Worm (Caenorhabditis elegans) whole organism, midembryonic: Measurements from ENCODE around the gene R02D5.3.
"Not testable (repeated sequence)": the region's sequence is repeated elsewhere in the genome, so short reads cannot be mapped to it uniquely, and the experiment has no call there.

Experiments used
- T22C8.4 ChIP-seq: fragments of 200-800 bp; sonication (Bioruptor generic); IDR thresholded peaks from 2 replicates; pipeline ENCODE4 v1.3.6; 2022; ENCODE audit warnings: missing genetic modification characterization, missing compliant biosample characterization
- cog-1 ChIP-seq: sonication (generic microtip); optimal IDR thresholded peaks from 2 replicates; lab custom pipeline; 2016; ENCODE audit warnings: missing genetic modification characterization, missing compliant biosample characterization
- flt-1 ChIP-seq: fragments of 200-800 bp; sonication (Bioruptor generic); IDR thresholded peaks from 2 replicates; pipeline ENCODE4 v1.3.6; 2022; ENCODE audit warnings: missing genetic modification characterization, missing compliant biosample characterization
- klf-2 ChIP-seq: fragments of 200-800 bp; sonication (Bioruptor generic); conservative IDR thresholded peaks from 2 replicates; pipeline ENCODE4 v1.3.6; 2022; ENCODE audit warnings: missing genetic modification reagents, missing genetic modification characterization, missing compliant biosample characterization
- med-1 ChIP-seq: sonication (generic microtip); optimal IDR thresholded peaks from 2 replicates; lab custom pipeline; 2017; ENCODE audit warnings: missing genetic modification characterization, mild to moderate bottlenecking, missing compliant biosample characterization, antibody characterized with exemption, missing genetic modification reagents; ENCODE audit not compliant: insufficient read depth
- ref-1 ChIP-seq: fragments of 200-800 bp; sonication (Bioruptor generic); conservative IDR thresholded peaks from 2 replicates; pipeline ENCODE4 v1.3.6; 2022; ENCODE audit warnings: missing genetic modification reagents, missing genetic modification characterization, missing compliant biosample characterization
- tab-1 ChIP-seq: fragments of 200-800 bp; sonication (Bioruptor generic); IDR thresholded peaks from 2 replicates; pipeline ENCODE4 v1.3.6; 2022; ENCODE audit warnings: missing genetic modification characterization, missing compliant biosample characterization
- ztf-23 ChIP-seq: fragments of 200-800 bp; sonication (Bioruptor generic); IDR thresholded peaks from 2 replicates; pipeline ENCODE4 v1.3.6; 2022; ENCODE audit warnings: missing genetic modification reagents, missing genetic modification characterization, missing compliant biosample characterization
- ztf-29 ChIP-seq: fragments of 200-800 bp; sonication (Bioruptor generic); IDR thresholded peaks from 2 replicates; pipeline ENCODE4 v1.3.6; 2022; ENCODE audit warnings: missing genetic modification reagents, missing genetic modification characterization, missing compliant biosample characterization

R02D5.3 gene

DNA sequence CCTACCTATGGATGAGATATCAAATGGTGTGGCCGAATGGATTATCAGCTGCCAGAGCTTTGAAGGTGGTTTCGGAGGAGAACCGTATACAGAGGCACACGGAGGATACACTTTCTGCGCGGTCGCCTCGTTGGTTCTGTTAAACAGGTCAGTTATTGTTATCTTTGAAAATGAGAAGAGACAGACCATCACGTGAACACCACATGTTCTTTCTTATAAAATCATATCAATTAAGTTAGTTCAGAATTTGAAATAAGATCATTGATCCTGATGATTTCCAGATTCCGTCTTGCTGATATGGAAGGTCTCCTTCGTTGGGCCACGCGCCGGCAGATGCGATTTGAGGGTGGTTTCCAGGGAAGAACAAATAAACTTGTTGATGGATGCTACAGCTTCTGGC is 34.3 kb upstream of the R02D5.3 start:
- TF ChIP-seq cog-1 (tag; lab: Kevin White, UChicago): no peak
- no peak for TF ChIP-seq ref-1 (GFP tag; lab: Robert Waterston, UW)
- TF ChIP-seq ztf-23 (GFP tag; lab: Robert Waterston, UW): no peak
- no peak for TF ChIP-seq flt-1 (GFP tag; lab: Robert Waterston, UW)
- TF ChIP-seq tab-1 (GFP tag; lab: Robert Waterston, UW): no peak
- no peak for TF ChIP-seq ztf-29
- no peak for TF ChIP-seq klf-2 (GFP tag; lab: Robert Waterston, UW)
- TF ChIP-seq T22C8.4: no peak
- no peak for TF ChIP-seq med-1

DNA sequence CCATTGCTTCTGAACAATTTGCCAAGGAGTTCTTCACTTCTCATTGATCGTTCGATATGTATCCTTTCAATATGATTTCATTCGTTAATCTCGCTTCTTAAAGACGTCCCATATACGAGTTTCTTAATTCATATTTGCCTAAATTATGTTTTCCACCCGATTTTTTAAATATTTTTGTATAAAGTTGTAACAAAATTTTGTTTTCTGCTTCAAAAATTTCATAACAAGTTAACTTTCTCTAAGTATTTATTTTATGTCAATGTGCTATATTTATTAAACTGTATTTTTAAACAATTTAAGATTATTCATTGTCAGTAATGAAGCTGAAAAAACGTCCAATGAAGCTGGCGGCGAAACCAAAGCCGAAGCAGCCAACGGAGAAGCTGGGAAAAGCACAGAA is 33.6 kb upstream of the R02D5.3 start, which contains the start of gene F23B12.7:
Gene F23B12.7, plus strand, starts transcription at position 301 of the 400 bp plus-strand sequence.
- TF ChIP-seq ztf-29: no peak
- TF ChIP-seq ztf-23 (GFP tag; lab: Robert Waterston, UW): no peak
- TF ChIP-seq klf-2 (GFP tag; lab: Robert Waterston, UW): no peak
- no peak for TF ChIP-seq tab-1 (GFP tag; lab: Robert Waterston, UW)
- no peak for TF ChIP-seq flt-1 (GFP tag; lab: Robert Waterston, UW)
- TF ChIP-seq ref-1 (GFP tag; lab: Robert Waterston, UW): no peak
- no peak for TF ChIP-seq cog-1 (tag; lab: Kevin White, UChicago)
- no peak for TF ChIP-seq T22C8.4
- no peak for TF ChIP-seq med-1

DNA sequence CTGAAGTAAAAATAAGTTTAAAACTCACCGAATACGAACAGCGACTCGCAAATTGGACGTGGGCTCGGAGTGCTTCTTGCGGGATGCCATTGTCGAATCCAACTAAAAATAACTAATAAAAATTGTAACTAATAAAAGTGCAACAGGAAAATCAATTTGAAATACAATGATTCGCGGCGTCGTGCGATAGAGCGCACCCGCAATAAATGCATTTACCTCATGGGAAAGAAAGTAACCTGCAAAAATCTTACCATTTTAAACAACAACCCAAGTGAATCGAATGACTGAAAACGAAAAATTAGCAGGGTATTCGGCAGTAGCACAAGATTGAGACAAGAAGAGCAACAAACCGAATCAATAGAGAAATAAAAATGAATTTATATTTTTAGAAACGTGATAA is 26.3 kb upstream of the R02D5.3 start, which contains the start of gene bmk-1:
Gene bmk-1, minus strand, starts transcription at position 359 of the 400 bp plus-strand sequence.
- TF ChIP-seq tab-1 (GFP tag; lab: Robert Waterston, UW) (no peak), cog-1 (tag; lab: Kevin White, UChicago) (no peak), klf-2 (GFP tag; lab: Robert Waterston, UW) (no peak), med-1 (no peak), ref-1 (GFP tag; lab: Robert Waterston, UW) (no peak), ztf-23 (GFP tag; lab: Robert Waterston, UW) (no peak), ztf-29 (no peak), flt-1 (GFP tag; lab: Robert Waterston, UW) (no peak), T22C8.4 (no peak)

DNA sequence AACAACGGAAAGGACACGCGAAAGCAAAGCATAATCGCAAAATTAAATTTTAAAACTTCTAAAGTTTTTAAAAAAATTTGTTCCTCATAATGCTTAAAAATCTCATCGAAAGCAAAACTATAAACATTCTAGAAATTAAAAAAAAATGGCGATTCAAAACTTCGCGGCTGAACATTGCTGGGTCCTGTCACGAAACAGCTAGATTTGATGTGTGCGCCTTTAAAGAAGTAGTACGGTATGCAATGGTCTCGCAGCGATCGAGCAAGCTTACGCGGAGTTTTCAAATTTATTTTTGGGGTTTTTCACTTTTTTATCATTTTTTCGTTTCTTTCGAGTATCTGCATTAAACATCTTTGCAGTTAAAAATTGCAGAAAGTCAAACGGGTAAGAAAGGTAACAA is 25.9 kb upstream of the R02D5.3 start, which contains the start of gene coh-3:
Gene coh-3, plus strand, starts transcription at position 353 of the 400 bp plus-strand sequence.
- TF ChIP-seq T22C8.4 (no peak), ref-1 (GFP tag; lab: Robert Waterston, UW) (no peak), med-1 (no peak), ztf-29 (no peak), klf-2 (GFP tag; lab: Robert Waterston, UW) (no peak), ztf-23 (GFP tag; lab: Robert Waterston, UW) (no peak), tab-1 (GFP tag; lab: Robert Waterston, UW) (no peak), flt-1 (GFP tag; lab: Robert Waterston, UW) (no peak), cog-1 (tag; lab: Kevin White, UChicago) (no peak)

DNA sequence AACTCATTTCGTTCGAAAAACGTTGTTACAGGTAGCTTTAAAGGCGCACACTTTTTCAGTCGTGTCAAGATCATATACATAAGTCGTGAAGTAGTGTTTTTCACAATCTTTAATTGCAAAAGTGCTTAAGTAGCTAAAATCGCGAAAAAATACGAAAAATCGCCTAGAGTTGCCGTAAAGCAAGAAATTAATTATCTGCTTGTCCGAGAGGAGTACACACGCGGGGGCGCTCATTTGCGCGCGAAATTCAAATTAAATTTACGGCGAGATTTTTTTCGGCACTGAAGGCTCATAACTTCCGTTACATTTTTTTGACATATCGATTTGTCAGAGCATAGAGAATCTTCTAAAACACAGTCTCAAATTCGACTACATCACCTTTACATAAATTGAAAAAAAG is 22.8 kb upstream of the R02D5.3 start:
- TF ChIP-seq ztf-29: no peak
- TF ChIP-seq T22C8.4: no peak
- TF ChIP-seq flt-1 (GFP tag; lab: Robert Waterston, UW): no peak
- TF ChIP-seq ztf-23 (GFP tag; lab: Robert Waterston, UW): no peak

DNA sequence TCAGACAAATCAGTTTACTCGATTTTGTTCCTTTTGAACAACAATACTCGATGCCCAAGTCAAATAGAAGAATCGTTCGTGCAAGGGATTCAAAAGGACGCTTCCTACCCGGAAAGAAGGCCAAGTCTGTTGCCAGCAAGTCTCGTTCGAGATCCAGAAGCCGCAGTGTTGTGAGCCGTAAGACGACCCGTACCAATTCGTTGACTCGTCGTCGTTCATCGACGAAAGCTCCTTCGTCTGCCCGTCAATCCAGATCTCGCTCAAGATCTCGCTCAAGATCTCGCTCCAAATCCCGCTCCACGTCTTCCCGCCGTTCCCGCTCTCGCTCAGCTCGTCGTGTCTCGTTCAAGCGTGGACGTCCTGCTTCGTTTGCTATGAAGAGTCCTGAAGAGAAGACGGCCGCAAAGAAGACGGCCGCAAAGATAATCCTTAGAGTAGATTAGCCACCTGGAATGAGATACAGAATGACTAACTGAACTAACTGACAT is 22.3 kb upstream of the R02D5.3 start, which contains the start of gene F08H9.2:
Gene F08H9.2, plus strand, starts transcription at position 51 of the 488 bp plus-strand sequence.
- TF ChIP-seq flt-1 (GFP tag; lab: Robert Waterston, UW): no peak
- TF ChIP-seq klf-2 (GFP tag; lab: Robert Waterston, UW): no peak
- TF ChIP-seq tab-1 (GFP tag; lab: Robert Waterston, UW): no peak
- no peak for TF ChIP-seq cog-1 (tag; lab: Kevin White, UChicago)
- TF ChIP-seq ztf-23 (GFP tag; lab: Robert Waterston, UW): no peak
- no peak for TF ChIP-seq ref-1 (GFP tag; lab: Robert Waterston, UW)
- TF ChIP-seq T22C8.4: no peak
- no peak for TF ChIP-seq med-1
- no peak for TF ChIP-seq ztf-29

DNA sequence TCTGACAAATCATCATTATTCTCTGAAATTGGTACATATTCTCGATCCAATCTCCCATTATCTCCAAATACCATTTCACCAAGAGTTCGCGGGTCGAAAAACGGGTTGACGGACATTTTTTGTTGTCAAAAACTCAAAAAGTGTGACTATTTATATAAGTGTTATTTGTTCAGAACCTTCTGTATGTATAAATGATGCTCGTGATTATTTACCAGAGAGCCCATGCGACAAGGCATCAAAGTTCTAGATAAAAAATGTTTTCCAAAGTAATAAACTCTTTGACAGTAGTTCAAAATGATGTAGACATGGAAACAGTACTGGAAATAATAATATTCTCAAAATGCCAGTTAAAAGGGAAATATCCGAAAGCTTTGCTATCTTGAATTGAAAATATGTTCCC is 20.3 kb upstream of the R02D5.3 start:
- no peak for TF ChIP-seq flt-1 (GFP tag; lab: Robert Waterston, UW)
- no peak for TF ChIP-seq ztf-23 (GFP tag; lab: Robert Waterston, UW)
- no peak for TF ChIP-seq T22C8.4
- TF ChIP-seq cog-1 (tag; lab: Kevin White, UChicago): no peak
- no peak for TF ChIP-seq klf-2 (GFP tag; lab: Robert Waterston, UW)
- no peak for TF ChIP-seq med-1
- TF ChIP-seq tab-1 (GFP tag; lab: Robert Waterston, UW): no peak
- TF ChIP-seq ztf-29: no peak
- no peak for TF ChIP-seq ref-1 (GFP tag; lab: Robert Waterston, UW)

DNA sequence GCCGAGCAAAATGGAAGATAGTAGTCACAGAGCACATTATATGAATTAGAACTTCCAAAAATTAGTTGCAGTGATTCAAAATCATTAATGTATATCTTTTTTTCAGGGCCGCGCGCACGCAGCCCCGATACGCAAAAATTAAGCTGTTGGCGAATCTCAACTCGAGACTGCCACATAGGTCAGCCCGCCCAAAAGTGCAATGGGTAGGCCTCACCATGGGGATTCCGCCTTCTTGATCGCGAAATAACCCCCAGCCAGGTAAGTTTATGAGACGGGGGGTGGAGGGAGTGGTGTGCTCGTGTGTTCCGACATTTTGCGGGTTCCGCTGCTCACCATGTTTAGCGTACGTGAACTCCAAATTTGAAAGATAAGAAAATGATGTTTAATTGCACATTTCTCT is 19.9 kb upstream of the R02D5.3 start, which contains the start of gene F08H9.3:
Gene F08H9.3, minus strand, starts transcription at position 252 of the 400 bp plus-strand sequence.
- not testable (repeated sequence) for TF ChIP-seq ztf-29; flt-1 (GFP tag; lab: Robert Waterston, UW); ztf-23 (GFP tag; lab: Robert Waterston, UW)

DNA sequence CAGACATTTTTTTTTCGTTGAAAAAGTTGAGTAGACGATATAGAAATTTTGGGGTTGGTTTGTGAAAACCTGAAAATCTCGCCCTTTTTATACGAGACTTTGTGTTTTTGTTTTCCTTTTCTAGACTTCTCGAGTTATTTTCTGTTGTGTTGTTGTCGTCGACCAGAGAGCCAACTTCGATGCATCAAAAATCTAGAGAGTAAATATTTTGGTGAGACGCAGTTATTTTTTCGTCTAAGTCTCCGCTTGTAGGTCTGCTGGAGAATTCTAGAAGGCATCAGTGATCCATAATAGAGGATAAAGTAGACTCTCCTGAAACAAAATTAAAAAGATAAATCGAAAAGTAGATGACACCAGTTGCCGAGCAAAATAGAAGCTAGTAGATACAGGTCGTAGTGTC is 18.6 kb upstream of the R02D5.3 start, which contains the start of gene F08H9.4:
Gene F08H9.4, minus strand, starts transcription at position 61 of the 400 bp plus-strand sequence.
- TF ChIP-seq T22C8.4 (no peak), ztf-29 (no peak), ztf-23 (GFP tag; lab: Robert Waterston, UW) (no peak), flt-1 (GFP tag; lab: Robert Waterston, UW) (no peak), med-1 (no peak), tab-1 (GFP tag; lab: Robert Waterston, UW) (no peak)

DNA sequence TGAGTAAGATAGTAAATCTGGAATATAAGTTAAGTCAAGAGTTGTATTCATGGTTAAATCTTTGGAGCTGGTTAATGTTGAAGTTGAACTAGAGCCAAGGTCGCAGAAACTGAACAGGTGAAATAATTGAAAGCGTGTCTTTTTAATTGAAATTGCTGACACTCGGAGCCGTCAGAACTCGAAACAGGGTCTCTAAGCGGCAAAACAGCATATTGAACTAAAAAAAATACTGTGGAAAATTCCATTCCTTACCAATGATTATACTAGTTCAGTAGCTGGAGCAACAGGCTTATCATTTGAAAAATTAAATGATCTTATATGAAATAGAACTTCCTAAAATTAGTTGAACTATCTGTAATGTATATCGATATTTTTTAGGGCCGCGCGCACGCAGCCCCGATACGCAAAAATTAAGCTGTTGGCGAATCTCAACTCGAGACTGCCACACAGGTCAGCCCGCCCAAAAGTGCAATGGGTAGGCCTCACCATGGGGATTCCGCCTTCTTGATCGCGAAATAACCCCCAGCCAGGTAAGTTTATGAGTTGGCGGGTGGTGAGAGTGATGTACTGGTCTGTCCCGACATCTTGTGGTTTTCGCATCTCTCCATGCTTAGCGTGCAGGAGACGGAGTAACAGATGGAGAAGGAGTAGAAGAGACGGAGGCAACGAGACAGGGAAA is 14.6 kb upstream of the R02D5.3 start, which contains the start of gene srz-97:
Gene srz-97, minus strand, starts transcription at position 51 of the 679 bp plus-strand sequence.
- TF ChIP-seq T22C8.4 (no peak), med-1 (no peak), ref-1 (GFP tag; lab: Robert Waterston, UW) (0 out of 2 replicates have a peak, but pooled peaks have one; percentile 41), flt-1 (GFP tag; lab: Robert Waterston, UW) (0 out of 2 replicates have a peak, but pooled peaks have one; percentile 11)
